Worm (Caenorhabditis elegans) whole organism, midembryonic: ENCODE data around the gene T25E4.1.

ENCODE experiments used
- T22C8.4 ChIP-seq: fragments of 200-800 bp; sonication (Bioruptor generic); IDR thresholded peaks from 2 replicates; pipeline ENCODE4 v1.3.6; 2022; ENCODE audit warnings: missing genetic modification characterization, missing compliant biosample characterization
- cog-1 ChIP-seq: sonication (generic microtip); optimal IDR thresholded peaks from 2 replicates; lab custom pipeline; 2016; ENCODE audit warnings: missing genetic modification characterization, missing compliant biosample characterization
- flt-1 ChIP-seq: fragments of 200-800 bp; sonication (Bioruptor generic); IDR thresholded peaks from 2 replicates; pipeline ENCODE4 v1.3.6; 2022; ENCODE audit warnings: missing genetic modification characterization, missing compliant biosample characterization
- ref-1 ChIP-seq: fragments of 200-800 bp; sonication (Bioruptor generic); conservative IDR thresholded peaks from 2 replicates; pipeline ENCODE4 v1.3.6; 2022; ENCODE audit warnings: missing genetic modification reagents, missing genetic modification characterization, missing compliant biosample characterization
- tab-1 ChIP-seq: fragments of 200-800 bp; sonication (Bioruptor generic); IDR thresholded peaks from 2 replicates; pipeline ENCODE4 v1.3.6; 2022; ENCODE audit warnings: missing genetic modification characterization, missing compliant biosample characterization
- ztf-23 ChIP-seq: fragments of 200-800 bp; sonication (Bioruptor generic); IDR thresholded peaks from 2 replicates; pipeline ENCODE4 v1.3.6; 2022; ENCODE audit warnings: missing genetic modification reagents, missing genetic modification characterization, missing compliant biosample characterization

DNA sequence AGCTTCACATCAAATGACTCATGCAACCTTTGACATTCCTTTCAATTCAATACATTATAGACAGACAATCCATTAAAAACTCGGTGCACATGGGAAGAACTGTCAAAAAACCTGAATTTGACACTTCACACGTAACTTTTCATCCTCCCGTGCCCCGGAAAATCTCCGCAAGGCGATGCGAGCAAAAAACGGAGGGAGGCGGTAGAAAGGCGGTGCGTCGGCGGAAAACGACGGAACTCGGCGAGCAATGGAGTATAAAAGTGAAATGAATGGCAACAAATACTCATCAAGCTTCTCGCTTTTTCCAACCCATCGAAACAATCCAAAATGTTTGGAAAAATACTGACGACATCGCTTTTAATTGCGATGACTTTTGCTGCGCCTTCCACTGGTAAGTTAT, at the start of gene T25E4.1:
- TF ChIP-seq T22C8.4 (GFP tag; lab: Robert Waterston, UW) (no peak), flt-1 (GFP tag; lab: Robert Waterston, UW) (no peak), ztf-23 (GFP tag; lab: Robert Waterston, UW) (no peak), tab-1 (no peak), ref-1 (GFP tag; lab: Robert Waterston, UW) (no peak), cog-1 (no peak)
